Fruit fly (Drosophila melanogaster) whole organism, embryonic: ENCODE measurements around the gene EMC3.
A peak's percentile ranks its signal among the peaks of the same experiment; 100 is the strongest.

Source experiments
- Atf6 ChIP-seq: fragments of 200-800 bp; sonication (Bioruptor generic); IDR thresholded peaks from 2 replicates; pipeline ENCODE4 v1.3.6; 2022; ENCODE audit warnings: missing biosample characterization, missing genetic modification characterization
- CG11695 ChIP-seq: fragments of 200-800 bp; sonication (Bioruptor generic); IDR thresholded peaks from 3 replicates; pipeline ENCODE4 v1.3.6; 2022; ENCODE audit warnings: missing biosample characterization, missing genetic modification characterization
- CG11696 ChIP-seq: fragments of 200-800 bp; sonication (Bioruptor generic); IDR thresholded peaks from 2 replicates; pipeline ENCODE4 v1.3.6; 2022; ENCODE audit warnings: missing biosample characterization, missing genetic modification characterization
- CG12744 ChIP-seq: fragments of 200-800 bp; sonication (Bioruptor generic); optimal IDR thresholded peaks from 2 replicates; lab custom pipeline; 2016; ENCODE audit warnings: missing biosample characterization, missing genetic modification characterization
- CG14014 ChIP-seq: fragments of 200-800 bp; sonication (Bioruptor generic); IDR thresholded peaks from 2 replicates; pipeline ENCODE4 v1.3.6; 2022; ENCODE audit warnings: missing biosample characterization, missing genetic modification characterization
- CG15073 ChIP-seq: fragments of 200-800 bp; sonication (Bioruptor generic); optimal IDR thresholded peaks from 2 replicates; lab custom pipeline; 2016; ENCODE audit warnings: missing biosample characterization, missing genetic modification characterization
- CG15514 ChIP-seq: fragments of 200-800 bp; sonication (Bioruptor generic); optimal IDR thresholded peaks from 3 replicates; lab custom pipeline; 2017; ENCODE audit warnings: missing biosample characterization, missing genetic modification characterization, mild to moderate bottlenecking, moderate library complexity, missing genetic modification reagents
- CG16813 ChIP-seq: fragments of 200-800 bp; sonication (Bioruptor generic); IDR thresholded peaks from 3 replicates; pipeline ENCODE4 v1.3.6; 2022; ENCODE audit warnings: missing biosample characterization, missing genetic modification characterization; ENCODE audit not compliant: partially characterized antibody
- CG17612 ChIP-seq: fragments of 200-800 bp; sonication (Bioruptor generic); IDR thresholded peaks from 2 replicates; pipeline ENCODE4 v1.3.6; 2022; ENCODE audit warnings: missing biosample characterization, missing genetic modification characterization
- CG17829 ChIP-seq: fragments of 200-800 bp; optimal IDR thresholded peaks from 2 replicates; lab custom pipeline; 2019; ENCODE audit warnings: missing biosample characterization, mild to moderate bottlenecking, missing genetic modification characterization, moderate library complexity
- CG2116 ChIP-seq: fragments of 200-800 bp; sonication (Bioruptor generic); optimal IDR thresholded peaks from 3 replicates; lab custom pipeline; 2018; ENCODE audit warnings: missing biosample characterization, mild to moderate bottlenecking, missing genetic modification characterization
- CG2120 ChIP-seq: fragments of 200-800 bp; sonication (Bioruptor generic); optimal IDR thresholded peaks from 3 replicates; lab custom pipeline; 2016; ENCODE audit warnings: missing biosample characterization, missing genetic modification characterization
- CG2712 ChIP-seq: fragments of 200-800 bp; optimal IDR thresholded peaks from 3 replicates; lab custom pipeline; 2019; ENCODE audit warnings: missing biosample characterization, mild to moderate bottlenecking, missing genetic modification characterization, moderate library complexity
- CG31365 ChIP-seq: fragments of 200-800 bp; sonication (Bioruptor generic); optimal IDR thresholded peaks from 2 replicates; lab custom pipeline; 2018; ENCODE audit warnings: missing biosample characterization, mild to moderate bottlenecking, missing genetic modification characterization
- CG4404 ChIP-seq: fragments of 200-800 bp; sonication (Bioruptor generic); IDR thresholded peaks from 2 replicates; pipeline ENCODE4 v1.3.6; 2022; ENCODE audit warnings: missing biosample characterization, missing genetic modification characterization
- CG4707 ChIP-seq: fragments of 200-800 bp; sonication (Bioruptor generic); optimal IDR thresholded peaks from 2 replicates; lab custom pipeline; 2018; ENCODE audit warnings: missing biosample characterization, mild to moderate bottlenecking, missing genetic modification characterization, moderate library complexity
- CG4820 ChIP-seq: fragments of 200-800 bp; sonication (Bioruptor generic); optimal IDR thresholded peaks from 3 replicates; lab custom pipeline; 2016; ENCODE audit warnings: missing biosample characterization, missing genetic modification characterization
- CG5245 ChIP-seq: fragments of 200-800 bp; sonication (Bioruptor generic); optimal IDR thresholded peaks from 3 replicates; lab custom pipeline; 2016; ENCODE audit warnings: missing biosample characterization, missing genetic modification characterization
- CG5953 ChIP-seq: fragments of 200-800 bp; sonication (Bioruptor generic); IDR thresholded peaks from 2 replicates; pipeline ENCODE4 v1.3.6; 2022; ENCODE audit warnings: missing biosample characterization, missing genetic modification characterization
- CG6254 ChIP-seq: fragments of 200-800 bp; sonication (Bioruptor generic); optimal IDR thresholded peaks from 3 replicates; lab custom pipeline; 2017; ENCODE audit warnings: mild to moderate bottlenecking, missing biosample characterization, missing genetic modification reagents, missing genetic modification characterization
- CG6683 ChIP-seq: fragments of 200-800 bp; sonication (Bioruptor generic); optimal IDR thresholded peaks from 2 replicates; lab custom pipeline; 2017; ENCODE audit warnings: missing biosample characterization, mild to moderate bottlenecking, missing genetic modification characterization, missing genetic modification reagents
- CG6689 ChIP-seq: fragments of 200-800 bp; sonication (Bioruptor generic); IDR thresholded peaks from 2 replicates; pipeline ENCODE4 v1.3.6; 2022; ENCODE audit warnings: missing biosample characterization, missing genetic modification characterization
- CG6813 ChIP-seq: fragments of 200-800 bp; sonication (Bioruptor generic); optimal IDR thresholded peaks from 2 replicates; lab custom pipeline; 2017; ENCODE audit warnings: missing biosample characterization, missing genetic modification characterization, mild to moderate bottlenecking, moderate library complexity, missing genetic modification reagents
- Dek ChIP-seq: fragments of 200-800 bp; sonication (Bioruptor generic); optimal IDR thresholded peaks from 3 replicates; lab custom pipeline; 2019; ENCODE audit warnings: missing biosample characterization, mild to moderate bottlenecking, missing genetic modification characterization, moderate library complexity
- Doc3 ChIP-seq: fragments of 200-800 bp; sonication (Bioruptor generic); IDR thresholded peaks from 3 replicates; pipeline ENCODE4 v1.3.6; 2022; ENCODE audit warnings: missing biosample characterization, missing genetic modification characterization; ENCODE audit not compliant: partially characterized antibody
- Hey ChIP-seq: fragments of 200-800 bp; sonication (Bioruptor generic); optimal IDR thresholded peaks from 3 replicates; lab custom pipeline; 2018; ENCODE audit warnings: missing biosample characterization, mild to moderate bottlenecking, missing genetic modification characterization
- Max ChIP-seq: fragments of 200-800 bp; sonication (Bioruptor generic); optimal IDR thresholded peaks from 2 replicates; lab custom pipeline; 2016; ENCODE audit warnings: missing biosample characterization, mild to moderate bottlenecking, missing genetic modification characterization
- PHDP ChIP-seq: fragments of 200-800 bp; sonication (Bioruptor generic); optimal IDR thresholded peaks from 3 replicates; lab custom pipeline; 2018; ENCODE audit warnings: missing biosample characterization, mild to moderate bottlenecking, missing genetic modification characterization, moderate library complexity
- Xrp1 ChIP-seq: fragments of 200-800 bp; sonication (Bioruptor generic); IDR thresholded peaks from 2 replicates; pipeline ENCODE4 v1.3.6; 2022; ENCODE audit warnings: missing biosample characterization, missing genetic modification characterization
- ato ChIP-seq: fragments of 200-800 bp; sonication (Bioruptor generic); IDR thresholded peaks from 2 replicates; pipeline ENCODE4 v1.3.6; 2022; ENCODE audit warnings: missing biosample characterization, missing genetic modification characterization; ENCODE audit not compliant: partially characterized antibody
- bowl ChIP-seq: fragments of 200-800 bp; sonication (Bioruptor generic); IDR thresholded peaks from 2 replicates; pipeline ENCODE4 v1.3.6; 2022; ENCODE audit warnings: missing biosample characterization, missing genetic modification characterization
- dpn ChIP-seq, 2 experiments: fragments of 200-800 bp; sonication (Bioruptor generic); optimal IDR thresholded peaks; 3 replicates each; lab custom pipeline; 2016; ENCODE audit warnings: missing biosample characterization in 2 of 2, missing genetic modification characterization in 2 of 2
- en ChIP-seq: fragments of 200-800 bp; sonication (Bioruptor generic); optimal IDR thresholded peaks from 2 replicates; lab custom pipeline; 2016; ENCODE audit warnings: missing biosample characterization, missing genetic modification characterization
- eve ChIP-seq, 2 experiments: fragments of >200 bp; optimal IDR thresholded peaks; 2 replicates each; lab custom pipeline; 2017; ENCODE audit warnings: missing biosample characterization in 2 of 2, missing genetic modification characterization in 2 of 2
- her ChIP-seq: fragments of 200-800 bp; sonication (Bioruptor generic); optimal IDR thresholded peaks from 2 replicates; lab custom pipeline; 2016; ENCODE audit warnings: missing biosample characterization, missing genetic modification characterization
- hkb ChIP-seq, 2 experiments: fragments of 200-800 bp in 1 of 2; fragments of >200 bp in 1 of 2; sonication (Bioruptor generic) in 1 of 2; IDR thresholded peaks in 1 of 2; optimal IDR thresholded peaks in 1 of 2; 2 replicates each; pipeline versions ENCODE4 v1.3.6 to Lab custom; 2017 to 2022; ENCODE audit warnings: missing biosample characterization in 1 of 2, missing genetic modification characterization in 1 of 2
- hth ChIP-seq: fragments of >200 bp; optimal IDR thresholded peaks from 2 replicates; lab custom pipeline; 2017; ENCODE audit warnings: inconsistent platforms
- klu ChIP-seq: fragments of 200-800 bp; sonication (Bioruptor generic); IDR thresholded peaks from 2 replicates; pipeline ENCODE4 v1.3.6; 2022; ENCODE audit warnings: missing biosample characterization, missing genetic modification characterization
- lab ChIP-seq: fragments of 200-800 bp; sonication (Bioruptor generic); optimal IDR thresholded peaks from 3 replicates; lab custom pipeline; 2017; ENCODE audit warnings: missing biosample characterization, missing genetic modification characterization, mild to moderate bottlenecking, moderate library complexity, missing genetic modification reagents
- lola ChIP-seq, 3 experiments: fragments of >200 bp in 2 of 3; fragments of 200-800 bp in 1 of 3; sonication (Bioruptor generic) in 1 of 3; optimal IDR thresholded peaks; 2 replicates each; lab custom pipeline; 2017 to 2019; ENCODE audit warnings: missing biosample characterization in 3 of 3, missing genetic modification characterization in 3 of 3, mild to moderate bottlenecking in 1 of 3, moderate library complexity in 1 of 3
- odd ChIP-seq: fragments of 200-800 bp; sonication (Bioruptor generic); optimal IDR thresholded peaks from 2 replicates; lab custom pipeline; 2017; ENCODE audit warnings: missing biosample characterization, mild to moderate bottlenecking, missing genetic modification characterization
- sens ChIP-seq: fragments of 200-800 bp; sonication (Bioruptor generic); peaks from one replicate; lab custom pipeline; 2016; ENCODE audit warnings: missing biosample characterization, missing genetic modification characterization
- slou ChIP-seq: fragments of 200-800 bp; sonication (Bioruptor generic); optimal IDR thresholded peaks from 3 replicates; lab custom pipeline; 2016; ENCODE audit warnings: missing biosample characterization, missing genetic modification characterization
- tin ChIP-seq: fragments of 200-800 bp; sonication (Bioruptor generic); optimal IDR thresholded peaks from 3 replicates; lab custom pipeline; 2016; ENCODE audit warnings: missing biosample characterization, missing genetic modification characterization
- toy ChIP-seq: fragments of 200-800 bp; sonication (Bioruptor generic); IDR thresholded peaks from 2 replicates; pipeline ENCODE4 v1.3.6; 2022; ENCODE audit warnings: missing biosample characterization, missing genetic modification characterization
- ttk ChIP-seq: fragments of 200-800 bp; sonication (Bioruptor generic); IDR thresholded peaks from 2 replicates; pipeline ENCODE4 v2.1.2; 2022; ENCODE audit warnings: missing biosample characterization, missing genetic modification characterization
- tup ChIP-seq: fragments of 200-800 bp; sonication (Bioruptor generic); optimal IDR thresholded peaks from 2 replicates; lab custom pipeline; 2016; ENCODE audit warnings: missing biosample characterization, mild to moderate bottlenecking, missing genetic modification characterization, moderate library complexity
- vfl ChIP-seq: fragments of 200-800 bp; sonication (Bioruptor generic); optimal IDR thresholded peaks from 2 replicates; lab custom pipeline; 2016; ENCODE audit warnings: missing biosample characterization, missing genetic modification characterization
- zf30C ChIP-seq: fragments of 200-800 bp; sonication (Bioruptor generic); optimal IDR thresholded peaks from 3 replicates; lab custom pipeline; 2018; ENCODE audit warnings: missing biosample characterization, mild to moderate bottlenecking, missing genetic modification characterization

Gene EMC3

DNA sequence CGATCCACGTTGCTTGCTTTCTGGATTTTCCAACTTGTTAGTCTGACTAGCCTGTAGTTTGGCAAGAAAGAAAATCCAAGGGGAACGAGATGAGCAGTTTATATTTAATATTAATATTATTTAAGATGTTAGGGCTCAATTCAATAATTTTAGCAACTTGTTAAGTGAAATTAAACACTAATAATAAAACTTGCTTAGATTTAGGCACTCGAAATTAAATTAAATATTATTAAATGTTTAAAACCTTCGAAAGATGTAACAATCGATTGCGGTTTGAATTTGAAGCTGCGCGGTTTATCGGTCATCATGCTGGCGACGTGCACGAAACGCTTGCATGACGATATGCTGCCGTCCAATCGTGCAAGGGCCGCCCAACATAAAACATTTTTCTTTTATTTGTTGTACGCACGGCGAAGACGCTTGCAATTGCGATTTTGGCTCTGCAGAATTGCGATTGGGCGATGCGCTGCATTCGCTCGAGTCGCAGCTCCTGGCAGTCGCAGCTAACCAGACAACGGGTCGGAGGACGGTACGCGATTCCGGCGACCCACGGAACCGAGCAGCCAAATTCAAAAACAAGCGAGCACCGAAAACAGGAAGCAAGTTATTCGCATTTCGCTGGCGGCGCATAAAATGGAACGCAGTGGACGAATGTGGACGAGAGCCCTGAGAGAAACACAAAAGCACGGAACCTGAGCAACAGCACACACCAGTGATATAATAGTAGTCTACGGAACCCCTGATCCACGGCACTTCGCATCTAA lies 5.0 kb upstream of the EMC3 start, which contains the start of the genes Vha16-5 and CG12299 (continued):
- TF ChIP-seq CG14014 (GFP tag; lab: Robert Waterston, UW) (peak; percentile 80), ato (GFP tag; lab: Robert Waterston, UW) (peak; percentile 92), CG6689 (GFP tag; lab: Robert Waterston, UW) (peak; percentile 78), ttk (GFP tag; lab: Robert Waterston, UW) (peak; percentile 88), CG4404 (peak; percentile 88), vfl (peak; percentile 84), Doc3 (GFP tag; lab: Robert Waterston, UW) (peak; percentile 47; the same call in 1 of the 3 replicates), dpn (GFP tag; optimal IDR thresholded peaks at IDR 0.05; lab: Kevin White, UChicago) (peak in 1 of 2 experiments; percentile 90), Dek (tag; lab: Kevin White, UChicago) (peak; percentile 56), PHDP (tag; lab: Kevin White, UChicago) (peak; percentile 83), bowl (GFP tag; lab: Robert Waterston, UW) (peak; percentile 82), CG4820 (GFP tag; lab: Kevin White, UChicago) (peak; percentile 82), tup (GFP tag; lab: Kevin White, UChicago) (peak; percentile 77), Xrp1 (GFP tag; lab: Robert Waterston, UW) (peak; percentile 95), zf30C (GFP tag; lab: Kevin White, UChicago) (no peak), slou (GFP tag; lab: Kevin White, UChicago) (peak; percentile 57), lab (no peak), CG16813 (GFP tag; lab: Robert Waterston, UW) (peak; percentile 83), CG11695 (GFP tag; lab: Robert Waterston, UW) (peak; percentile 29; the same call in 1 of the 3 replicates), CG11696 (GFP tag; lab: Robert Waterston, UW) (peak; percentile 52), CG12744 (GFP tag; lab: Kevin White, UChicago) (peak; percentile 69), CG2120 (GFP tag; lab: Kevin White, UChicago) (peak; percentile 93), Atf6 (GFP tag; lab: Robert Waterston, UW) (peak; percentile 88), odd (GFP tag; lab: Kevin White, UChicago) (no peak), sens (GFP tag; lab: Kevin White, UChicago) (peak; percentile 96), Max (peak; percentile 74), en (GFP tag; lab: Kevin White, UChicago) (peak; percentile 65), CG15073 (GFP tag; lab: Kevin White, UChicago) (no peak), CG6813 (GFP tag; lab: Kevin White, UChicago) (peak; percentile 2), klu (GFP tag; lab: Robert Waterston, UW) (peak; percentile 54; the same call in 1 of the 2 replicates), CG17829 (tag; lab: Kevin White, UChicago) (peak; percentile 84), CG4707 (GFP tag; lab: Kevin White, UChicago) (no peak), CG17612 (peak; percentile 68; the same call in 1 of the 2 replicates), CG2712 (tag; lab: Kevin White, UChicago) (peak; percentile 81), Hey (tag; lab: Kevin White, UChicago) (no peak), CG6683 (GFP tag; lab: Kevin White, UChicago) (peak; percentile 21), CG2116 (GFP tag; lab: Kevin White, UChicago) (peak; percentile 75), hkb (optimal IDR thresholded peaks at IDR 0.05; lab: Kevin White, UChicago) (no peak), hkb (GFP tag; IDR thresholded peaks at IDR 0.05; lab: Robert Waterston, UW) (peak; percentile 84), her (GFP tag; lab: Kevin White, UChicago) (peak; percentile 87), CG31365 (no peak), eve (GFP tag; optimal IDR thresholded peaks at IDR 0.05; lab: Kevin White, UChicago) (no peak), CG5245 (GFP tag; lab: Kevin White, UChicago) (peak; percentile 88), tin (GFP tag; lab: Kevin White, UChicago) (peak; percentile 96), lola (GFP tag; optimal IDR thresholded peaks at IDR 0.05; lab: Kevin White, UChicago) (peak in 1 of 3 experiments; percentile 84), toy (no peak), CG5953 (peak; percentile 86), CG15514 (GFP tag; lab: Kevin White, UChicago) (peak; percentile 83), hth (no peak), CG6254 (no peak)
